Fruit fly (Drosophila melanogaster) whole organism, adult: ENCODE measurements around the gene CG15356.

Source experiments
- CG12768 ChIP-seq: fragments of 200-800 bp; sonication (Bioruptor generic); optimal IDR thresholded peaks from 2 replicates; lab custom pipeline; 2017; ENCODE audit warnings: missing biosample characterization, missing genetic modification characterization, mild to moderate bottlenecking, moderate library complexity, missing genetic modification reagents
- CG14711 ChIP-seq: fragments of 200-800 bp; sonication (Bioruptor generic); optimal IDR thresholded peaks from 2 replicates; lab custom pipeline; 2018; ENCODE audit warnings: missing biosample characterization, mild to moderate bottlenecking, missing genetic modification characterization, moderate library complexity
- CG1620 ChIP-seq: fragments of 200-800 bp; sonication (Bioruptor generic); optimal IDR thresholded peaks from 2 replicates; lab custom pipeline; 2016; ENCODE audit warnings: missing biosample characterization, missing genetic modification characterization
- Hr96 ChIP-seq: fragments of 200-800 bp; sonication (Bioruptor generic); optimal IDR thresholded peaks from 2 replicates; lab custom pipeline; 2016; ENCODE audit warnings: missing biosample characterization, missing genetic modification characterization
- Mnt ChIP-seq: fragments of 200-800 bp; sonication (Bioruptor generic); optimal IDR thresholded peaks from 2 replicates; lab custom pipeline; 2016; ENCODE audit warnings: missing biosample characterization, mild to moderate bottlenecking, missing genetic modification characterization
- ovo ChIP-seq: fragments of 200-800 bp; sonication (Bioruptor generic); optimal IDR thresholded peaks from 2 replicates; lab custom pipeline; 2016; ENCODE audit warnings: missing biosample characterization, missing genetic modification characterization

dm6 chr2L:1959420-1959819 is 21.1 kb downstream of the CG15356 start:
- TF ChIP-seq Mnt (GFP tag; lab: Kevin White, UChicago), result no peak
- TF ChIP-seq Hr96, result no peak
- no peak for TF ChIP-seq ovo (GFP tag; lab: Kevin White, UChicago)
- no peak for TF ChIP-seq CG14711 (tag; lab: Kevin White, UChicago)
- no peak for TF ChIP-seq CG12768 (GFP tag; lab: Kevin White, UChicago)
- TF ChIP-seq CG1620 (GFP tag; lab: Kevin White, UChicago), result no peak
